Worm (Caenorhabditis elegans) whole organism, L1 larva: ENCODE measurements around the gene C05E4.12.
A peak's percentile ranks its signal among the peaks of the same experiment; 100 is the strongest.

Experiments used
- F16B12.6 ChIP-seq: fragments of 150-350 bp; optimal IDR thresholded peaks from 2 replicates; lab custom pipeline; 2014; ENCODE audit warnings: missing biosample characterization, missing genetic modification characterization
- alr-1 ChIP-seq: fragments of 200-800 bp; sonication (Bioruptor generic); optimal IDR thresholded peaks from 2 replicates; lab custom pipeline; 2018; ENCODE audit warnings: borderline replicate concordance, mild to moderate bottlenecking, missing genetic modification characterization, missing compliant biosample characterization
- ama-1 ChIP-seq: fragments of 150-350 bp; optimal IDR thresholded peaks from 2 replicates; lab custom pipeline; 2014
- blmp-1 ChIP-seq: fragments of 150-350 bp; optimal IDR thresholded peaks from 2 replicates; lab custom pipeline; 2014; ENCODE audit warnings: missing biosample characterization, missing genetic modification characterization
- ceh-63 ChIP-seq: fragments of 200-800 bp; sonication (Bioruptor generic); optimal IDR thresholded peaks from 2 replicates; lab custom pipeline; 2018; ENCODE audit warnings: mild to moderate bottlenecking, missing genetic modification characterization, missing compliant biosample characterization
- ceh-8 ChIP-seq: fragments of 200-800 bp; sonication (Bioruptor generic); optimal IDR thresholded peaks from 2 replicates; lab custom pipeline; 2018; ENCODE audit warnings: mild to moderate bottlenecking, missing genetic modification characterization, moderate library complexity, missing compliant biosample characterization
- ceh-82 ChIP-seq, 3 experiments: fragments of 150-350 bp in 1 of 3; sonication (generic microtip) in 2 of 3; optimal IDR thresholded peaks; 2 replicates each; lab custom pipeline; 2014 to 2017; ENCODE audit warnings: missing biosample characterization in 3 of 3, missing genetic modification characterization in 3 of 3
- ces-1 ChIP-seq: fragments of 150-350 bp; optimal IDR thresholded peaks from 2 replicates; lab custom pipeline; 2014; ENCODE audit warnings: missing biosample characterization, missing genetic modification reagents, missing genetic modification characterization
- dsc-1 ChIP-seq: sonication (generic microtip); optimal IDR thresholded peaks from 2 replicates; lab custom pipeline; 2016; ENCODE audit warnings: mild to moderate bottlenecking, missing genetic modification characterization, missing compliant biosample characterization
- efl-1 ChIP-seq, 4 experiments: fragments of 150-350 bp; optimal IDR thresholded peaks in 3 of 4; peaks in 1 of 4; 1 replicate in 1 of 4; 2 replicates in 3 of 4; lab custom pipeline; 2014; ENCODE audit warnings: missing biosample characterization in 2 of 4, missing genetic modification characterization in 2 of 4, missing genetic modification reagents in 2 of 4
- efl-3 ChIP-seq: fragments of 200-800 bp; sonication (Bioruptor generic); optimal IDR thresholded peaks from 2 replicates; lab custom pipeline; 2018; ENCODE audit warnings: mild to moderate bottlenecking, missing genetic modification characterization, missing compliant biosample characterization
- egl-13 ChIP-seq: sonication (generic microtip); optimal IDR thresholded peaks from 2 replicates; lab custom pipeline; 2016; ENCODE audit warnings: missing genotype, missing genetic modification reagents, missing genetic modification characterization, missing compliant biosample characterization
- elt-3 ChIP-seq, 6 experiments: fragments of 150-350 bp in 1 of 6; sonication (generic microtip); optimal IDR thresholded peaks; 2 replicates each; lab custom pipeline; 2017 to 2018; ENCODE audit warnings: missing biosample characterization in 6 of 6, missing genetic modification characterization in 6 of 6, inconsistent platforms in 1 of 6
- fkh-10 ChIP-seq: sonication (generic microtip); optimal IDR thresholded peaks from 2 replicates; lab custom pipeline; 2017; ENCODE audit warnings: missing biosample characterization, missing genetic modification reagents, missing genetic modification characterization
- fkh-8 ChIP-seq: sonication (generic microtip); optimal IDR thresholded peaks from 2 replicates; lab custom pipeline; 2016; ENCODE audit warnings: mild to moderate bottlenecking, missing genetic modification characterization, missing compliant biosample characterization
- hlh-17 ChIP-seq: fragments of 200-800 bp; sonication (Bioruptor generic); optimal IDR thresholded peaks from 2 replicates; lab custom pipeline; 2018; ENCODE audit warnings: missing genetic modification characterization, mild to moderate bottlenecking, missing compliant biosample characterization, moderate library complexity, borderline replicate concordance
- irx-1 ChIP-seq: sonication (generic microtip); optimal IDR thresholded peaks from 2 replicates; lab custom pipeline; 2016; ENCODE audit warnings: missing genetic modification characterization, missing compliant biosample characterization
- jun-1 ChIP-seq: fragments of 150-350 bp; optimal IDR thresholded peaks from 2 replicates; lab custom pipeline; 2014; ENCODE audit warnings: missing biosample characterization, missing genetic modification reagents, missing genetic modification characterization
- lin-35 ChIP-seq, 2 experiments: fragments of 150-350 bp; optimal IDR thresholded peaks; 2 replicates each; lab custom pipeline; 2014; ENCODE audit warnings: missing biosample characterization in 2 of 2, missing genetic modification characterization in 2 of 2, missing genetic modification reagents in 2 of 2
- lin-39 ChIP-seq: fragments of 150-350 bp; optimal IDR thresholded peaks from 2 replicates; lab custom pipeline; 2014; ENCODE audit warnings: missing biosample characterization, missing genetic modification reagents, missing genetic modification characterization
- mab-9 ChIP-seq: fragments of 200-800 bp; sonication (Bioruptor generic); IDR thresholded peaks from 2 replicates; pipeline ENCODE4 v1.3.6; 2022; ENCODE audit warnings: missing genetic modification reagents, missing genetic modification characterization, missing compliant biosample characterization
- mef-2 ChIP-seq: fragments of 150-350 bp; optimal IDR thresholded peaks from 2 replicates; lab custom pipeline; 2014; ENCODE audit warnings: missing biosample characterization, missing genetic modification characterization
- mep-1 ChIP-seq: fragments of 150-350 bp; optimal IDR thresholded peaks from 2 replicates; lab custom pipeline; 2014; ENCODE audit warnings: missing biosample characterization, missing genetic modification characterization
- nhr-12 ChIP-seq: sonication (generic microtip); optimal IDR thresholded peaks from 2 replicates; lab custom pipeline; 2017; ENCODE audit warnings: missing biosample characterization, missing genetic modification characterization
- nhr-20 ChIP-seq: sonication (generic microtip); optimal IDR thresholded peaks from 2 replicates; lab custom pipeline; 2016; ENCODE audit warnings: mild to moderate bottlenecking, missing genetic modification characterization, missing compliant biosample characterization
- nhr-28 ChIP-seq: fragments of 150-350 bp; optimal IDR thresholded peaks from 2 replicates; lab custom pipeline; 2014; ENCODE audit warnings: missing biosample characterization, missing genetic modification characterization
- nhr-47 ChIP-seq: sonication (generic microtip); optimal IDR thresholded peaks from 2 replicates; lab custom pipeline; 2016; ENCODE audit warnings: mild to moderate bottlenecking, missing genetic modification characterization, moderate library complexity, missing compliant biosample characterization
- nhr-71 ChIP-seq: sonication (generic microtip); optimal IDR thresholded peaks from 2 replicates; lab custom pipeline; 2016; ENCODE audit warnings: mild to moderate bottlenecking, missing genetic modification characterization, moderate library complexity, missing compliant biosample characterization
- nhr-76 ChIP-seq: sonication (generic microtip); optimal IDR thresholded peaks from 2 replicates; lab custom pipeline; 2017; ENCODE audit warnings: missing biosample characterization, missing genetic modification characterization
- nhr-90 ChIP-seq: sonication (generic microtip); optimal IDR thresholded peaks from 2 replicates; lab custom pipeline; 2016; ENCODE audit warnings: mild to moderate bottlenecking, missing genetic modification characterization, missing compliant biosample characterization; ENCODE audit not compliant: poor library complexity
- pag-3 ChIP-seq: sonication (generic microtip); optimal IDR thresholded peaks from 2 replicates; lab custom pipeline; 2017; ENCODE audit warnings: missing genetic modification characterization, mild to moderate bottlenecking, missing compliant biosample characterization, antibody characterized with exemption, borderline replicate concordance; ENCODE audit not compliant: insufficient read depth
- skn-1 ChIP-seq: fragments of 150-350 bp; optimal IDR thresholded peaks from 2 replicates; lab custom pipeline; 2014; ENCODE audit warnings: missing biosample characterization, missing genetic modification characterization
- snu-23 ChIP-seq: sonication (generic microtip); optimal IDR thresholded peaks from 2 replicates; lab custom pipeline; 2016; ENCODE audit warnings: missing genetic modification characterization, missing compliant biosample characterization
- sox-4 ChIP-seq: sonication (generic microtip); optimal IDR thresholded peaks from 2 replicates; lab custom pipeline; 2016; ENCODE audit warnings: missing genetic modification characterization, missing compliant biosample characterization
- sptf-1 ChIP-seq: fragments of 150-350 bp; optimal IDR thresholded peaks from 2 replicates; lab custom pipeline; 2014; ENCODE audit warnings: missing biosample characterization, missing genetic modification characterization
- swsn-7 ChIP-seq: sonication (generic microtip); optimal IDR thresholded peaks from 2 replicates; lab custom pipeline; 2016; ENCODE audit warnings: missing genetic modification characterization, missing compliant biosample characterization
- tlp-1 ChIP-seq: fragments of 150-350 bp; optimal IDR thresholded peaks from 2 replicates; lab custom pipeline; 2014; ENCODE audit warnings: missing biosample characterization, missing genetic modification characterization
- unc-130 ChIP-seq: fragments of 150-350 bp; optimal IDR thresholded peaks from 2 replicates; lab custom pipeline; 2017; ENCODE audit warnings: missing biosample characterization, missing genetic modification characterization, inconsistent platforms
- unc-86 ChIP-seq: sonication (generic microtip); optimal IDR thresholded peaks from 2 replicates; lab custom pipeline; 2016; ENCODE audit warnings: missing genetic modification characterization, missing compliant biosample characterization
- xbp-1 ChIP-seq: sonication (generic microtip); optimal IDR thresholded peaks from 2 replicates; lab custom pipeline; 2016; ENCODE audit warnings: missing genetic modification characterization, missing compliant biosample characterization
- zag-1 ChIP-seq: fragments of 150-350 bp; optimal IDR thresholded peaks from 2 replicates; lab custom pipeline; 2014; ENCODE audit warnings: missing biosample characterization, missing genetic modification characterization
- zip-4 ChIP-seq: fragments of 200-800 bp; sonication (Bioruptor generic); optimal IDR thresholded peaks from 2 replicates; lab custom pipeline; 2018; ENCODE audit warnings: mild to moderate bottlenecking, missing genetic modification characterization, moderate library complexity, missing compliant biosample characterization
- ztf-4 ChIP-seq: fragments of 150-350 bp; optimal IDR thresholded peaks from 2 replicates; lab custom pipeline; 2014; ENCODE audit warnings: missing biosample characterization, missing genetic modification characterization

Gene C05E4.12

ce11 chrV:761882-762281, at the start of gene C05E4.12:
Gene C05E4.12 (minus strand): TSS chrV:761982.
- TF ChIP-seq alr-1 (tag; lab: Kevin White, UChicago) (no peak), ztf-4 (tag; lab: Kevin White, UChicago) (no peak), fkh-10 (GFP tag; lab: Kevin White, UChicago) (no peak), jun-1 (tag; lab: Kevin White, UChicago) (no peak), sptf-1 (no peak), blmp-1 (tag; lab: Kevin White, UChicago) (no peak), nhr-12 (no peak), hlh-17 (no peak), xbp-1 (tag; lab: Kevin White, UChicago) (no peak), fkh-8 (no peak), nhr-20 (no peak), unc-86 (tag; lab: Kevin White, UChicago) (no peak), mef-2 (no peak), sox-4 (tag; lab: Kevin White, UChicago) (no peak), irx-1 (tag; lab: Kevin White, UChicago) (no peak), ceh-63 (GFP tag; lab: Kevin White, UChicago) (no peak)
- TF ChIP-seq, all 84 proteins: peak for 0

ce11 chrV:810281-810862, 48.6 kb upstream of the C05E4.12 start, which contains the start of gene R13D11.4:
Gene R13D11.4 (plus strand): TSS chrV:810812.
- TF ChIP-seq snu-23 (GFP tag; lab: Kevin White, UChicago) = peak; percentile 28
- TF ChIP-seq mep-1 (tag; lab: Kevin White, UChicago) = no peak
- peak; percentile 12 for TF ChIP-seq ces-1 (GFP tag; lab: Kevin White, UChicago)
- no peak for TF ChIP-seq F16B12.6 (tag; lab: Kevin White, UChicago)
- peak; percentile 39 for TF ChIP-seq fkh-10 (GFP tag; lab: Kevin White, UChicago)
- TF ChIP-seq elt-3 (tag; optimal IDR thresholded peaks at IDR 0.05; lab: Kevin White, UChicago) = no peak
- TF ChIP-seq ceh-8 (GFP tag; lab: Kevin White, UChicago) = no peak
- no peak for TF ChIP-seq mab-9 (GFP tag; lab: Robert Waterston, UW)
- peak; percentile 8 for TF ChIP-seq skn-1 (tag; lab: Kevin White, UChicago)
- peak in 1 of 2 experiments; percentile 2 for TF ChIP-seq efl-1 (optimal IDR thresholded peaks at IDR 0.05; lab: Kevin White, UChicago)
- peak in 1 of 2 experiments; percentile 84 for TF ChIP-seq efl-1 (GFP tag; optimal IDR thresholded peaks at IDR 0.05 in 1 of 2; lab: Kevin White, UChicago)
- no peak for TF ChIP-seq nhr-28 (tag; lab: Kevin White, UChicago)
- TF ChIP-seq ceh-82 (tag; optimal IDR thresholded peaks at IDR 0.05; lab: Kevin White, UChicago) = peak in 1 of 3 experiments; percentile 39
- no peak for TF ChIP-seq nhr-76 (tag; lab: Kevin White, UChicago)
- TF ChIP-seq dsc-1 (tag; lab: Kevin White, UChicago) = peak; percentile 46
- TF ChIP-seq pag-3 (tag; lab: Kevin White, UChicago) = no peak
- peak; percentile 32 for TF ChIP-seq nhr-20
- no peak for TF ChIP-seq efl-3 (GFP tag; lab: Kevin White, UChicago)
- no peak for TF ChIP-seq nhr-90
- peak; percentile 16 for TF ChIP-seq swsn-7
- TF ChIP-seq lin-35 (GFP tag; optimal IDR thresholded peaks at IDR 0.05; lab: Kevin White, UChicago) = no peak
- TF ChIP-seq ama-1 = no peak
- no peak for TF ChIP-seq mef-2

ce11 chrV:808260-808659, 46.5 kb upstream of the C05E4.12 start:
- TF ChIP-seq egl-13 (tag; lab: Kevin White, UChicago) (no peak), zip-4 (GFP tag; lab: Kevin White, UChicago) (no peak), unc-130 (tag; lab: Kevin White, UChicago) (no peak), swsn-7 (no peak), elt-3 (tag; optimal IDR thresholded peaks at IDR 0.05; lab: Kevin White, UChicago) (no peak), efl-1 (optimal IDR thresholded peaks at IDR 0.05; lab: Kevin White, UChicago) (no peak), efl-1 (GFP tag; optimal IDR thresholded peaks at IDR 0.05 in 1 of 2; lab: Kevin White, UChicago) (no peak), tlp-1 (tag; lab: Kevin White, UChicago) (no peak), lin-39 (tag; lab: Kevin White, UChicago) (no peak), mab-9 (GFP tag; lab: Robert Waterston, UW) (no peak), nhr-47 (tag; lab: Kevin White, UChicago) (no peak), zag-1 (tag; lab: Kevin White, UChicago) (no peak), nhr-76 (tag; lab: Kevin White, UChicago) (no peak), nhr-71 (tag; lab: Kevin White, UChicago) (no peak)
